Fruit fly (Drosophila melanogaster): ENCODE results near the gene CG7044.

CG7044 gene

dm6 chr3R:21130050-21130449 lies 28.5 kb upstream of the CG7044 start, which contains the start of gene Ice2 (continued):
- TF ChIP-seq CG16779 (GFP tag; IDR thresholded peaks at IDR 0.05): no peak
- TF ChIP-seq bbx (GFP tag; IDR thresholded peaks at IDR 0.05; ENCODE audit: partially characterized antibody): peak; percentile 38; the same call in 1 of the 2 replicates
- TF ChIP-seq CoRest (tag; optimal IDR thresholded peaks at IDR 0.05): peak; percentile 16
- TF ChIP-seq CG18476 (GFP tag; optimal IDR thresholded peaks at IDR 0.05): no peak
- no peak for TF ChIP-seq crol (GFP tag; IDR thresholded peaks at IDR 0.05)
- no peak for TF ChIP-seq CG30403 (GFP tag; optimal IDR thresholded peaks at IDR 0.05)
- no peak for TF ChIP-seq zf30C (GFP tag; optimal IDR thresholded peaks at IDR 0.05)
- no peak for TF ChIP-seq CG6813 (GFP tag; optimal IDR thresholded peaks at IDR 0.05)
- peak; percentile 61 for TF ChIP-seq pzg (GFP tag; optimal IDR thresholded peaks at IDR 0.05)
- TF ChIP-seq CG15601 (tag; optimal IDR thresholded peaks at IDR 0.05): peak; percentile 42
- TF ChIP-seq CG10543 (GFP tag; optimal IDR thresholded peaks at IDR 0.05): no peak
- no peak for TF ChIP-seq Neu2 (GFP tag; optimal IDR thresholded peaks at IDR 0.05; ENCODE audit: borderline replicate concordance)
- TF ChIP-seq CG2199 (GFP tag; IDR thresholded peaks at IDR 0.05): no peak
- TF ChIP-seq sqz (GFP tag; optimal IDR thresholded peaks at IDR 0.05): no peak
- no peak for TF ChIP-seq dpn (GFP tag; optimal IDR thresholded peaks at IDR 0.05)
- TF ChIP-seq trem (tag; optimal IDR thresholded peaks at IDR 0.05): peak; percentile 46
- TF ChIP-seq CG31441 (GFP tag; IDR thresholded peaks at IDR 0.05): no peak
- TF ChIP-seq nmo (GFP tag; optimal IDR thresholded peaks at IDR 0.05): no peak
- peak; percentile 23 for TF ChIP-seq MESR4 (GFP tag; optimal IDR thresholded peaks at IDR 0.05)
- TF ChIP-seq CG1792 (GFP tag; optimal IDR thresholded peaks at IDR 0.05): peak; percentile 42
- TF ChIP-seq knrl (GFP tag; IDR thresholded peaks at IDR 0.05; ENCODE audit: partially characterized antibody): peak; percentile 52; the same call in 2 of the 3 replicates
- no peak for TF ChIP-seq CG10431 (GFP tag; optimal IDR thresholded peaks at IDR 0.05)
- TF ChIP-seq Sry-β (GFP tag; optimal IDR thresholded peaks at IDR 0.05): no peak
- TF ChIP-seq CG31365 (tag; optimal IDR thresholded peaks at IDR 0.05): no peak
- TF ChIP-seq Blimp-1 (GFP tag; optimal IDR thresholded peaks at IDR 0.05): no peak
- peak; percentile 67 for TF ChIP-seq CG2116 (GFP tag; optimal IDR thresholded peaks at IDR 0.05)
- no peak for TF ChIP-seq CG1024 (GFP tag; IDR thresholded peaks at IDR 0.05)
- TF ChIP-seq CkIIα-i1 (GFP tag; IDR thresholded peaks at IDR 0.05): no peak
- TF ChIP-seq ATbp (GFP tag; optimal IDR thresholded peaks at IDR 0.05): no peak
- TF ChIP-seq zfh1 (GFP tag; IDR thresholded peaks at IDR 0.05): peak; percentile 21; the same call in 1 of the 3 replicates
- TF ChIP-seq row (GFP tag; IDR thresholded peaks at IDR 0.05): peak; percentile 34; the same call in 1 of the 3 replicates
- no peak for TF ChIP-seq CG31388 (GFP tag; optimal IDR thresholded peaks at IDR 0.05)
- no peak for TF ChIP-seq CG13123 (GFP tag; optimal IDR thresholded peaks at IDR 0.05)
- no peak for TF ChIP-seq toy (GFP tag; IDR thresholded peaks at IDR 0.05)
- TF ChIP-seq seq (GFP tag; IDR thresholded peaks at IDR 0.05): no peak
- no peak for TF ChIP-seq chinmo (GFP tag; IDR thresholded peaks at IDR 0.05; ENCODE audit: partially characterized antibody)
- peak; percentile 75 for TF ChIP-seq gfzf (GFP tag; optimal IDR thresholded peaks at IDR 0.05)
- TF ChIP-seq CG9932 (GFP tag; IDR thresholded peaks at IDR 0.05): no peak
- TF ChIP-seq Hr39 (optimal IDR thresholded peaks at IDR 0.05): no peak
- no peak for TF ChIP-seq Nf-YB (GFP tag; optimal IDR thresholded peaks at IDR 0.05)
- TF ChIP-seq CG7271 (tag; optimal IDR thresholded peaks at IDR 0.05): no peak
- TF ChIP-seq al (GFP tag; IDR thresholded peaks at IDR 0.05): no peak
- peak; percentile 56 for TF ChIP-seq CG4617 (GFP tag; optimal IDR thresholded peaks at IDR 0.05; ENCODE audit: borderline replicate concordance)
- peak; percentile 94 for TF ChIP-seq Dp (GFP tag; optimal IDR thresholded peaks at IDR 0.05)
- TF ChIP-seq jing (GFP tag; optimal IDR thresholded peaks at IDR 0.05): no peak
- peak; percentile 41 for TF ChIP-seq CG13424 (tag; optimal IDR thresholded peaks at IDR 0.05)
- no peak for TF ChIP-seq CG11696 (GFP tag; IDR thresholded peaks at IDR 0.05)
- TF ChIP-seq CrebB (tag; optimal IDR thresholded peaks at IDR 0.05): no peak
- no peak for TF ChIP-seq CG13624 (GFP tag; optimal IDR thresholded peaks at IDR 0.05)
- no peak for TF ChIP-seq Drgx (GFP tag; IDR thresholded peaks at IDR 0.05)
- TF ChIP-seq CG1603 (tag; optimal IDR thresholded peaks at IDR 0.05): peak; percentile 49
